Fruit fly (Drosophila melanogaster) whole organism, embryonic: ENCODE measurements around the gene hfp.

Source experiments
- Antp ChIP-seq: fragments of 200-800 bp; sonication (Bioruptor generic); optimal IDR thresholded peaks from 3 replicates; lab custom pipeline; 2016; ENCODE audit warnings: missing biosample characterization, missing genetic modification characterization
- Bteb2 ChIP-seq: fragments of 200-800 bp; sonication (Bioruptor generic); optimal IDR thresholded peaks from 2 replicates; lab custom pipeline; 2016; ENCODE audit warnings: missing biosample characterization, missing genetic modification characterization
- C15 ChIP-seq: fragments of 200-800 bp; sonication (Bioruptor generic); IDR thresholded peaks from 3 replicates; pipeline ENCODE4 v1.3.6; 2022; ENCODE audit warnings: missing biosample characterization, missing genetic modification characterization
- CG10209 ChIP-seq: fragments of 200-800 bp; sonication (Bioruptor generic); optimal IDR thresholded peaks from 3 replicates; lab custom pipeline; 2017; ENCODE audit warnings: missing biosample characterization, mild to moderate bottlenecking, missing genetic modification characterization, missing genetic modification reagents
- CG10462 ChIP-seq: fragments of 200-800 bp; sonication (Bioruptor generic); optimal IDR thresholded peaks from 2 replicates; lab custom pipeline; 2016; ENCODE audit warnings: missing biosample characterization, missing genetic modification characterization
- CG10979 ChIP-seq: fragments of 200-800 bp; sonication (Bioruptor generic); optimal IDR thresholded peaks from 2 replicates; lab custom pipeline; 2018; ENCODE audit warnings: missing biosample characterization, mild to moderate bottlenecking, missing genetic modification characterization, moderate library complexity
- CG11695 ChIP-seq: fragments of 200-800 bp; sonication (Bioruptor generic); IDR thresholded peaks from 3 replicates; pipeline ENCODE4 v1.3.6; 2022; ENCODE audit warnings: missing biosample characterization, missing genetic modification characterization
- CG12236 ChIP-seq: fragments of 200-800 bp; sonication (Bioruptor generic); optimal IDR thresholded peaks from 2 replicates; lab custom pipeline; 2016; ENCODE audit warnings: missing biosample characterization, missing genetic modification characterization
- CG12744 ChIP-seq: fragments of 200-800 bp; sonication (Bioruptor generic); optimal IDR thresholded peaks from 2 replicates; lab custom pipeline; 2016; ENCODE audit warnings: missing biosample characterization, missing genetic modification characterization
- CG13424 ChIP-seq: fragments of 200-800 bp; sonication (Bioruptor generic); optimal IDR thresholded peaks from 2 replicates; lab custom pipeline; 2019; ENCODE audit warnings: missing biosample characterization, mild to moderate bottlenecking, missing genetic modification characterization, moderate library complexity
- CG13775 ChIP-seq: fragments of 200-800 bp; sonication (Bioruptor generic); optimal IDR thresholded peaks from 3 replicates; lab custom pipeline; 2017; ENCODE audit warnings: missing biosample characterization, mild to moderate bottlenecking, missing genetic modification characterization
- CG14050 ChIP-seq: fragments of 200-800 bp; sonication (Bioruptor generic); IDR thresholded peaks from 3 replicates; pipeline ENCODE4 v1.3.6; 2022; ENCODE audit warnings: missing biosample characterization, missing genetic modification characterization
- CG14441 ChIP-seq: fragments of 200-800 bp; sonication (Bioruptor generic); IDR thresholded peaks from 2 replicates; pipeline ENCODE4 v1.3.6; 2022; ENCODE audit warnings: missing biosample characterization, missing genetic modification characterization
- CG17361 ChIP-seq: fragments of 200-800 bp; sonication (Bioruptor generic); IDR thresholded peaks from 3 replicates; pipeline ENCODE4 v1.3.6; 2022; ENCODE audit warnings: missing biosample characterization, missing genetic modification characterization
- CG18476 ChIP-seq: fragments of 200-800 bp; sonication (Bioruptor generic); optimal IDR thresholded peaks from 2 replicates; lab custom pipeline; 2016; ENCODE audit warnings: missing biosample characterization, mild to moderate bottlenecking, missing genetic modification characterization
- CG2199 ChIP-seq: fragments of 200-800 bp; sonication (Bioruptor generic); IDR thresholded peaks from 3 replicates; pipeline ENCODE4 v1.3.6; 2022; ENCODE audit warnings: missing biosample characterization, missing genetic modification characterization
- CG2875 ChIP-seq: fragments of 200-800 bp; sonication (Bioruptor generic); optimal IDR thresholded peaks from 2 replicates; lab custom pipeline; 2017; ENCODE audit warnings: missing biosample characterization, mild to moderate bottlenecking, missing genetic modification characterization, missing genetic modification reagents
- CG31441 ChIP-seq: fragments of 200-800 bp; sonication (Bioruptor generic); IDR thresholded peaks from 2 replicates; pipeline ENCODE4 v1.3.6; 2022; ENCODE audit warnings: missing biosample characterization, missing genetic modification characterization
- CG34224 ChIP-seq: fragments of 200-800 bp; sonication (Bioruptor generic); IDR thresholded peaks from 3 replicates; pipeline ENCODE4 v1.3.6; 2022; ENCODE audit warnings: missing biosample characterization, missing genetic modification characterization; ENCODE audit not compliant: partially characterized antibody
- CG6272 ChIP-seq: fragments of 200-800 bp; sonication (Bioruptor generic); IDR thresholded peaks from 2 replicates; pipeline ENCODE4 v1.3.6; 2022; ENCODE audit warnings: missing biosample characterization, missing genetic modification characterization
- CG8765 ChIP-seq: fragments of 200-800 bp; sonication (Bioruptor generic); IDR thresholded peaks from 2 replicates; pipeline ENCODE4 v1.3.6; 2022; ENCODE audit warnings: missing biosample characterization, missing genetic modification characterization
- CG9727 ChIP-seq: fragments of 200-800 bp; sonication (Bioruptor generic); optimal IDR thresholded peaks from 3 replicates; lab custom pipeline; 2017; ENCODE audit warnings: missing biosample characterization, mild to moderate bottlenecking, missing genetic modification characterization
- CG9876 ChIP-seq: fragments of 200-800 bp; sonication (Bioruptor generic); optimal IDR thresholded peaks from 2 replicates; lab custom pipeline; 2016; ENCODE audit warnings: missing biosample characterization, missing genetic modification characterization
- CTCF ChIP-seq: fragments of 200-800 bp; sonication (Bioruptor generic); optimal IDR thresholded peaks from 2 replicates; lab custom pipeline; 2017; ENCODE audit warnings: missing biosample characterization, mild to moderate bottlenecking, missing genetic modification characterization, moderate library complexity
- D19B ChIP-seq: fragments of 200-800 bp; sonication (Bioruptor generic); optimal IDR thresholded peaks from 2 replicates; lab custom pipeline; 2017; ENCODE audit warnings: missing biosample characterization, mild to moderate bottlenecking, missing genetic modification characterization
- Hmr ChIP-seq: fragments of 200-800 bp; sonication (Bioruptor generic); optimal IDR thresholded peaks from 3 replicates; lab custom pipeline; 2017; ENCODE audit warnings: mild to moderate bottlenecking, missing biosample characterization, missing genetic modification reagents, missing genetic modification characterization
- Hmx ChIP-seq: fragments of 200-800 bp; sonication (Bioruptor generic); optimal IDR thresholded peaks from 2 replicates; lab custom pipeline; 2016; ENCODE audit warnings: missing biosample characterization, missing genetic modification characterization
- Hsf ChIP-seq: fragments of 200-800 bp; sonication (Bioruptor generic); optimal IDR thresholded peaks from 3 replicates; lab custom pipeline; 2016; ENCODE audit warnings: missing biosample characterization, missing genetic modification characterization
- Kr ChIP-seq: fragments of 200-800 bp; sonication (Bioruptor generic); optimal IDR thresholded peaks from 2 replicates; lab custom pipeline; 2017; ENCODE audit warnings: missing biosample characterization, mild to moderate bottlenecking, missing genetic modification characterization
- NC2β ChIP-seq: fragments of 200-800 bp; sonication (Bioruptor generic); optimal IDR thresholded peaks from 2 replicates; lab custom pipeline; 2016; ENCODE audit warnings: missing biosample characterization, missing genetic modification characterization
- NFAT ChIP-seq: fragments of 200-800 bp; sonication (Bioruptor generic); IDR thresholded peaks from 2 replicates; pipeline ENCODE4 v1.3.6; 2022; ENCODE audit warnings: missing biosample characterization, missing genetic modification characterization
- Opbp ChIP-seq: fragments of 200-800 bp; sonication (Bioruptor generic); IDR thresholded peaks from 3 replicates; pipeline ENCODE4 v1.3.6; 2022; ENCODE audit warnings: missing biosample characterization, missing genetic modification characterization; ENCODE audit not compliant: partially characterized antibody
- Sry-δ ChIP-seq: fragments of 200-800 bp; sonication (Bioruptor generic); optimal IDR thresholded peaks from 2 replicates; lab custom pipeline; 2016; ENCODE audit warnings: missing biosample characterization, missing genetic modification characterization
- ab ChIP-seq: fragments of 200-800 bp; sonication (Bioruptor generic); optimal IDR thresholded peaks from 2 replicates; lab custom pipeline; 2016; ENCODE audit warnings: missing biosample characterization, missing genetic modification characterization
- br ChIP-seq: fragments of >200 bp; optimal IDR thresholded peaks from 2 replicates; lab custom pipeline; 2017
- cad ChIP-seq: fragments of >200 bp; optimal IDR thresholded peaks from 2 replicates; lab custom pipeline; 2017; ENCODE audit warnings: missing biosample characterization, missing genetic modification characterization
- chif ChIP-seq, 2 experiments: fragments of 200-800 bp; sonication (Bioruptor generic); optimal IDR thresholded peaks; 3 replicates each; lab custom pipeline; 2016; ENCODE audit warnings: missing biosample characterization in 2 of 2, missing genetic modification characterization in 2 of 2
- dan ChIP-seq: fragments of 200-800 bp; sonication (Bioruptor generic); IDR thresholded peaks from 2 replicates; pipeline ENCODE4 v1.3.6; 2022; ENCODE audit warnings: missing biosample characterization, missing genetic modification characterization
- danr ChIP-seq: fragments of 200-800 bp; sonication (Bioruptor generic); IDR thresholded peaks from 2 replicates; pipeline ENCODE4 v1.3.6; 2022; ENCODE audit warnings: missing biosample characterization, missing genetic modification characterization
- ems ChIP-seq: fragments of 200-800 bp; sonication (Bioruptor generic); optimal IDR thresholded peaks from 3 replicates; lab custom pipeline; 2016; ENCODE audit warnings: missing biosample characterization, missing genetic modification characterization
- fu2 ChIP-seq: fragments of 200-800 bp; sonication (Bioruptor generic); optimal IDR thresholded peaks from 2 replicates; lab custom pipeline; 2016; ENCODE audit warnings: missing biosample characterization, missing genetic modification characterization
- lmd ChIP-seq: fragments of 200-800 bp; sonication (Bioruptor generic); IDR thresholded peaks from 2 replicates; pipeline ENCODE4 v1.3.6; 2022; ENCODE audit warnings: missing biosample characterization, missing genetic modification characterization
- lov ChIP-seq, 2 experiments: fragments of 200-800 bp in 1 of 2; fragments of >200 bp in 1 of 2; sonication (Bioruptor generic) in 1 of 2; IDR thresholded peaks in 1 of 2; optimal IDR thresholded peaks in 1 of 2; 2 replicates in 1 of 2; 3 replicates in 1 of 2; pipeline versions ENCODE4 v1.3.6 to Lab custom; 2017 to 2022; ENCODE audit warnings: missing biosample characterization in 1 of 2, missing genetic modification characterization in 1 of 2
- mam ChIP-seq: fragments of 200-800 bp; sonication (Bioruptor generic); optimal IDR thresholded peaks from 3 replicates; lab custom pipeline; 2016; ENCODE audit warnings: missing biosample characterization, missing genetic modification characterization
- pho ChIP-seq: fragments of 200-800 bp; sonication (Bioruptor generic); optimal IDR thresholded peaks from 2 replicates; lab custom pipeline; 2016; ENCODE audit warnings: missing biosample characterization, missing genetic modification characterization
- salm ChIP-seq: fragments of 200-800 bp; sonication (Bioruptor generic); optimal IDR thresholded peaks from 2 replicates; lab custom pipeline; 2018; ENCODE audit warnings: missing biosample characterization, mild to moderate bottlenecking, missing genetic modification characterization
- sqz ChIP-seq: fragments of 200-800 bp; sonication (Bioruptor generic); optimal IDR thresholded peaks from 3 replicates; lab custom pipeline; 2018; ENCODE audit warnings: missing biosample characterization, mild to moderate bottlenecking, missing genetic modification characterization
- ssp ChIP-seq: fragments of 200-800 bp; sonication (Bioruptor generic); IDR thresholded peaks from 2 replicates; pipeline ENCODE4 v1.3.6; 2022; ENCODE audit warnings: missing biosample characterization, missing genetic modification characterization
- tio ChIP-seq: fragments of 200-800 bp; sonication (Bioruptor generic); optimal IDR thresholded peaks from 2 replicates; lab custom pipeline; 2017; ENCODE audit warnings: missing biosample characterization, missing genetic modification characterization, inconsistent platforms
- trh ChIP-seq: fragments of 200-800 bp; sonication (Bioruptor generic); optimal IDR thresholded peaks from 2 replicates; lab custom pipeline; 2016; ENCODE audit warnings: missing biosample characterization, missing genetic modification characterization
- tup ChIP-seq: fragments of 200-800 bp; sonication (Bioruptor generic); optimal IDR thresholded peaks from 2 replicates; lab custom pipeline; 2016; ENCODE audit warnings: missing biosample characterization, mild to moderate bottlenecking, missing genetic modification characterization, moderate library complexity

Gene hfp

DNA sequence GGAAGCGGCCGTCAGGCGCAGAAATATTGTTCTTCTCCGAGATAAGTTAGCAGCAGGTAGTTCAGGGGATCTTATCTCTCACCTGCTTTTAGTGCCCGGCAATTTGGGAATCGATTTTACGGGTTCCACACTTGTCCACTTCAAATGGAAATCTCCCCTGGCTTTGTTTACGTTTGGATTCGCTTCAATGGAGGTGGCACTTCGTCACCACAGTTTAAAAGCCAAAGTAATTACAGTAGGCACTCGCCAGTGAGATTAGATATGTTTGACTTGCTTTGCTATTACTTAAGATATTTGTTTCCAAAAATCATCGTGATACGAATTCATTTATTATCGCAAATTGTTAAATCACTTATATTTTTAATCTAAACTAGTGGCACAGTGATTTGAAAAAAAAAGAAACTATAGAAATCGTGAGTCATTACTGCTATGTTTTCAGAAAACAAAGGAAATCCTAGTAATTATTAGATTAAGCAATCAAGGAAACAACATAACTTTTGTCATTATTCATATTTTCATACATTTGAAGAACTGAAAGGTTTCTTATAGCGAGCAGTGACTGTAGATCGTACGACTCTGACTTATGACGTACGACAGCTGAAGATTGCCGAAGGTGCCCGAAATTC is 46.1 kb upstream of the hfp start (continued):
- TF ChIP-seq CG8765 (GFP tag; lab: Robert Waterston, UW) (no peak), CG6272 (GFP tag; lab: Robert Waterston, UW) (no peak), cad (GFP tag; lab: Kevin White, UChicago) (peak; percentile 33), CG14050 (GFP tag; lab: Robert Waterston, UW) (no peak; the same call in 2 of the 3 replicates), CG10462 (GFP tag; lab: Kevin White, UChicago) (no peak), lov (optimal IDR thresholded peaks at IDR 0.05; lab: Kevin White, UChicago) (no peak), lov (GFP tag; IDR thresholded peaks at IDR 0.05; lab: Robert Waterston, UW) (no peak), NFAT (peak; percentile 10; the same call in 1 of the 2 replicates), CG12236 (GFP tag; lab: Kevin White, UChicago) (no peak), CG10209 (GFP tag; lab: Kevin White, UChicago) (peak; percentile 65), Opbp (GFP tag; lab: Robert Waterston, UW) (no peak), sqz (GFP tag; lab: Kevin White, UChicago) (peak; percentile 27), Bteb2 (GFP tag; lab: Kevin White, UChicago) (peak; percentile 63), salm (no peak), tup (GFP tag; lab: Kevin White, UChicago) (no peak), ems (no peak), ssp (GFP tag; lab: Robert Waterston, UW) (0 out of 2 replicates have a peak, but pooled peaks have one; percentile 12), ab (GFP tag; lab: Kevin White, UChicago) (no peak), Hmr (peak; percentile 72), CG13775 (GFP tag; lab: Kevin White, UChicago) (peak; percentile 42), Hsf (GFP tag; lab: Kevin White, UChicago) (peak; percentile 59), CG2875 (no peak), lmd (GFP tag; lab: Robert Waterston, UW) (peak; percentile 59; the same call in 1 of the 2 replicates), C15 (GFP tag; lab: Robert Waterston, UW) (no peak), Kr (GFP tag; lab: Kevin White, UChicago) (no peak), CG34224 (GFP tag; lab: Robert Waterston, UW) (no peak), tio (GFP tag; lab: Kevin White, UChicago) (no peak), CG13424 (tag; lab: Kevin White, UChicago) (peak; percentile 66), chif (GFP tag; optimal IDR thresholded peaks at IDR 0.05; lab: Kevin White, UChicago) (peak; percentile 8 to 26), CG2199 (no peak), CG17361 (GFP tag; lab: Robert Waterston, UW) (peak; percentile 68), D19B (GFP tag; lab: Kevin White, UChicago) (peak; percentile 55), fu2 (GFP tag; lab: Kevin White, UChicago) (peak; percentile 34), CG31441 (peak; percentile 53), br (lab: Kevin White, UChicago) (no peak), Sry-δ (GFP tag; lab: Kevin White, UChicago) (no peak), dan (GFP tag; lab: Robert Waterston, UW) (no peak), CG9876 (no peak), CTCF (GFP tag; lab: Kevin White, UChicago) (no peak), CG9727 (GFP tag; lab: Kevin White, UChicago) (peak; percentile 73), NC2β (no peak), CG10979 (peak; percentile 26), trh (GFP tag; lab: Kevin White, UChicago) (peak; percentile 22), CG12744 (GFP tag; lab: Kevin White, UChicago) (no peak), danr (GFP tag; lab: Robert Waterston, UW) (0 out of 2 replicates have a peak, but pooled peaks have one; percentile 11), mam (GFP tag; lab: Kevin White, UChicago) (peak; percentile 62), CG18476 (GFP tag; lab: Kevin White, UChicago) (peak; percentile 31), CG11695 (GFP tag; lab: Robert Waterston, UW) (0 out of 3 replicates have a peak, but pooled peaks have one; percentile 35), pho (peak; percentile 66), CG14441 (GFP tag; lab: Robert Waterston, UW) (no peak), Hmx (GFP tag; lab: Kevin White, UChicago) (peak; percentile 54), Antp (GFP tag; lab: Kevin White, UChicago) (peak; percentile 16)
